Fruit fly (Drosophila melanogaster): Measurements from ENCODE around the gene wnd.

- TF ChIP-seq Dll (optimal IDR thresholded peaks at IDR 0.05): no peak
- TF ChIP-seq psq (optimal IDR thresholded peaks at IDR 0.05): no peak
- TF ChIP-seq usp (GFP tag; optimal IDR thresholded peaks at IDR 0.05): no peak
- no peak for TF ChIP-seq pan (optimal IDR thresholded peaks at IDR 0.05)
Observed at dm6 chr3L:19580709-19581227, 54.8 kb downstream of the wnd start.
